Fruit fly (Drosophila melanogaster): Measurements from ENCODE around the gene scat.

scat gene

dm6 chr2L:9448322-9449256, 17.4 kb downstream of the scat start:
- TF ChIP-seq dsf (GFP tag; optimal IDR thresholded peaks at IDR 0.05; ENCODE audit: borderline replicate concordance) (no peak), h (GFP tag; optimal IDR thresholded peaks at IDR 0.05) (no peak), fru (GFP tag; optimal IDR thresholded peaks at IDR 0.05) (peak; percentile 41), ey (GFP tag; optimal IDR thresholded peaks at IDR 0.05) (peak; percentile 46), Myc (optimal IDR thresholded peaks at IDR 0.05) (peak; percentile 71), Jra (GFP tag; optimal IDR thresholded peaks at IDR 0.05) (no peak), psq (GFP tag; optimal IDR thresholded peaks at IDR 0.05) (peak; percentile 33), CrebA (GFP tag; optimal IDR thresholded peaks at IDR 0.05; ENCODE audit: borderline replicate concordance) (peak; percentile 34), dl (GFP tag; optimal IDR thresholded peaks at IDR 0.05; ENCODE audit: insufficient read depth in 1 of 2, partially characterized antibody in 2 of 2) (peak; percentile 9 to 19), HLH106 (tag; optimal IDR thresholded peaks at IDR 0.05) (peak; percentile 19), foxo (GFP tag; optimal IDR thresholded peaks at IDR 0.05) (peak in 1 of 2 experiments; percentile 10)

DNA sequence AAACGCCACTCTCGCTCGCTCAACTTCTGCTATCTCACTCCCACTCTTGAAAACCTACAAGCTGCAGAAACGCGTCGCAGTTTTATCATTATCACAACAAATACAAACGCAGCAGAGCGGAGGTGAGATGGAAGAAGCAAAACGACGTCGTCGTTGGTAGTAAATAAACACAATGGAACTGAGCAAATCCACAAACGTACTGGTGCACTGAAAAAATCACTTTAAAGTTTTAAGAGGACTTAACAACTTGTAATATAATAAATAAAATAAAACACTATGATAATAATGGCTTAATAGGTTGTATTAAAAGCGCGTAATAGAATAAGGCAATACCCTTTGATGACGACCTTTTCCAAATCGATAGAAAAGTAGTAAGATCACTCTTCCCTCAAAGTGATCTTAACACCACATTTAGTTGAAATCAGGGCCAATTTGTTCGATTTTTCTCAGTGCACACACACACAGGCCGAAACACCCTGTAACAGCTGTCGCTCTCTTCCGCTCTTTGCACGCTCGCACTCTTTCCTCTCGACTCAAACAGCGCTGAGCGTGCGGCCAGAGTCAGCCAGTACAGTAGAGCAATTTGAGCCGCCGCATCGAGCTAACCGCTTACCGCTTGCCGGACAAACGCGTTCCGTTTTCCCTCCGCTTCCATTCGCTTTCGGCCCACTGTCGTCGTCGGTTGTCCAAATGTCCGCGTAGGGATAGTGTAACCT, 18.2 kb downstream of the scat start:
- TF ChIP-seq woc (GFP tag; optimal IDR thresholded peaks at IDR 0.05): peak; percentile 85
- peak; percentile 37 for TF ChIP-seq Jra (GFP tag; optimal IDR thresholded peaks at IDR 0.05)
- peak; percentile 99 for TF ChIP-seq Sp1 (GFP tag; optimal IDR thresholded peaks at IDR 0.05)
- peak; percentile 96 for TF ChIP-seq psq (GFP tag; optimal IDR thresholded peaks at IDR 0.05)
- peak in 1 of 2 experiments; percentile 99 for TF ChIP-seq foxo (GFP tag; optimal IDR thresholded peaks at IDR 0.05)
- TF ChIP-seq Abd-B (GFP tag; optimal IDR thresholded peaks at IDR 0.05): no peak
- peak; percentile 88 for TF ChIP-seq br (GFP tag; optimal IDR thresholded peaks at IDR 0.05)
- TF ChIP-seq sage (GFP tag; optimal IDR thresholded peaks at IDR 0.05): peak; percentile 86
- peak; percentile 67 to 90 for TF ChIP-seq dl (GFP tag; optimal IDR thresholded peaks at IDR 0.05; ENCODE audit: insufficient read depth in 1 of 2, partially characterized antibody in 2 of 2)
- TF ChIP-seq Hnf4 (GFP tag; optimal IDR thresholded peaks at IDR 0.05): peak; percentile 88
- peak; percentile 76 for TF ChIP-seq dsf (GFP tag; optimal IDR thresholded peaks at IDR 0.05; ENCODE audit: borderline replicate concordance)
- no peak for TF ChIP-seq pan (optimal IDR thresholded peaks at IDR 0.05)
- TF ChIP-seq Hr78 (GFP tag; optimal IDR thresholded peaks at IDR 0.05): no peak
- TF ChIP-seq dmrt93B (GFP tag; optimal IDR thresholded peaks at IDR 0.05): peak; percentile 96
- TF ChIP-seq Myc (optimal IDR thresholded peaks at IDR 0.05): no peak
- TF ChIP-seq tai (GFP tag; optimal IDR thresholded peaks at IDR 0.05): peak; percentile 88
- peak; percentile 79 for TF ChIP-seq Rel (GFP tag; optimal IDR thresholded peaks at IDR 0.05)
- TF ChIP-seq Rel (tag; optimal IDR thresholded peaks at IDR 0.05): peak; percentile 82
- peak; percentile 15 for TF ChIP-seq Mio (GFP tag; optimal IDR thresholded peaks at IDR 0.05)
- TF ChIP-seq sv (GFP tag; optimal IDR thresholded peaks at IDR 0.05): peak; percentile 94
- peak; percentile 91 for TF ChIP-seq Dif (GFP tag; optimal IDR thresholded peaks at IDR 0.05; ENCODE audit: partially characterized antibody)
- TF ChIP-seq h (GFP tag; optimal IDR thresholded peaks at IDR 0.05): peak; percentile 94
- TF ChIP-seq Dfd (GFP tag; optimal IDR thresholded peaks at IDR 0.05): peak; percentile 92
- TF ChIP-seq brk (GFP tag; optimal IDR thresholded peaks at IDR 0.05): peak; percentile 96
- TF ChIP-seq rgr (GFP tag; optimal IDR thresholded peaks at IDR 0.05): peak; percentile 94
- peak; percentile 97 for TF ChIP-seq CG9705 (GFP tag; optimal IDR thresholded peaks at IDR 0.05)
- peak; percentile 84 for TF ChIP-seq Hr83 (GFP tag; optimal IDR thresholded peaks at IDR 0.05; ENCODE audit: poor library complexity, severe bottlenecking)
- peak; percentile 67 for TF ChIP-seq Vsx2 (GFP tag; optimal IDR thresholded peaks at IDR 0.05; ENCODE audit: partially characterized antibody)
- TF ChIP-seq ey (GFP tag; optimal IDR thresholded peaks at IDR 0.05): peak; percentile 95
- no peak for TF ChIP-seq jim (GFP tag; optimal IDR thresholded peaks at IDR 0.05)
- no peak for TF ChIP-seq N (GFP tag; optimal IDR thresholded peaks at IDR 0.05)
- TF ChIP-seq CG32264 (GFP tag; optimal IDR thresholded peaks at IDR 0.05): peak; percentile 69
- TF ChIP-seq HLH106 (tag; optimal IDR thresholded peaks at IDR 0.05): peak; percentile 98
- TF ChIP-seq lola (GFP tag; optimal IDR thresholded peaks at IDR 0.05): no peak
- TF ChIP-seq fru (GFP tag; optimal IDR thresholded peaks at IDR 0.05): peak; percentile 92
- TF ChIP-seq CrebA (GFP tag; optimal IDR thresholded peaks at IDR 0.05; ENCODE audit: borderline replicate concordance): peak; percentile 85
- TF ChIP-seq GATAd (GFP tag; optimal IDR thresholded peaks at IDR 0.05): peak; percentile 53
- peak; percentile 98 for TF ChIP-seq OdsH (GFP tag; optimal IDR thresholded peaks at IDR 0.05)
- TF ChIP-seq usp (GFP tag; optimal IDR thresholded peaks at IDR 0.05): no peak

All from whole organism, wandering third instar larva.